Worm (Caenorhabditis elegans) whole organism, late embryonic: ENCODE measurements around the gene T14G8.4.

Experiments
- ets-4 ChIP-seq: sonication (generic microtip); optimal IDR thresholded peaks from 2 replicates; lab custom pipeline; 2016; ENCODE audit warnings: missing genetic modification characterization, missing compliant biosample characterization
- pha-4 ChIP-seq: fragments of 150-350 bp; optimal IDR thresholded peaks from 2 replicates; lab custom pipeline; 2018; ENCODE audit warnings: missing biosample characterization, missing genetic modification reagents, missing genetic modification characterization
- pqm-1 ChIP-seq: sonication (generic microtip); optimal IDR thresholded peaks from 2 replicates; lab custom pipeline; 2016; ENCODE audit warnings: missing genetic modification characterization, missing compliant biosample characterization

- TF ChIP-seq pqm-1 (tag; lab: Kevin White, UChicago): peak; percentile 89
- TF ChIP-seq pha-4: no peak
- peak; percentile 41 for TF ChIP-seq ets-4 (tag; lab: Kevin White, UChicago)
These were observed 8.6 kb upstream of the T14G8.4 start for ce11 chrX:12872022-12872888.
